Worm (Caenorhabditis elegans) whole organism, early embryonic: Measurements from ENCODE around the gene F21C10.7.
"Not testable (repeated sequence)": the region's sequence is repeated elsewhere in the genome, so short reads cannot be mapped to it uniquely, and the experiment has no call there.

ENCODE experiments used
- F13C5.2 ChIP-seq: sonication (generic microtip); optimal IDR thresholded peaks from 2 replicates; lab custom pipeline; 2017; ENCODE audit warnings: mild to moderate bottlenecking, missing genetic modification characterization, inconsistent platforms, missing compliant biosample characterization
- ets-7 ChIP-seq: sonication (generic microtip); optimal IDR thresholded peaks from 2 replicates; lab custom pipeline; 2016; ENCODE audit warnings: missing genotype, missing genetic modification characterization, missing compliant biosample characterization
- hnd-1 ChIP-seq: sonication (generic microtip); optimal IDR thresholded peaks from 2 replicates; lab custom pipeline; 2016; ENCODE audit warnings: missing genetic modification characterization, missing compliant biosample characterization
- tbx-37 ChIP-seq: fragments of 200-800 bp; sonication (Bioruptor generic); conservative IDR thresholded peaks from 2 replicates; pipeline ENCODE4 v1.3.6; 2022; ENCODE audit warnings: missing genetic modification reagents, missing genetic modification characterization, missing compliant biosample characterization

ce11 chrV:9086650-9087049 lies 25.9 kb upstream of the F21C10.7 start:
- TF ChIP-seq tbx-37 (GFP tag; lab: Robert Waterston, UW); ets-7; F13C5.2 (tag; lab: Kevin White, UChicago); hnd-1 (tag; lab: Kevin White, UChicago): not testable (repeated sequence)
